Fruit fly (Drosophila melanogaster): Measurements from ENCODE around the gene Uch-L5.

Gene Uch-L5

dm6 chr3L:9451522-9452118, 25.1 kb downstream of the Uch-L5 start, which contains the start of the genes CG3448 and ghi:
TSS of gene CG3448 (minus strand) at chr3L:9451572.
TSS of gene ghi (plus strand) at chr3L:9451876.
- TF ChIP-seq CG32006 (GFP tag; optimal IDR thresholded peaks at IDR 0.05) (no peak), CG3919 (GFP tag; optimal IDR thresholded peaks at IDR 0.05) (peak; percentile 73), acj6 (GFP tag; optimal IDR thresholded peaks at IDR 0.05) (peak; percentile 58), net (GFP tag; optimal IDR thresholded peaks at IDR 0.05) (peak; percentile 47), Lpt (GFP tag; optimal IDR thresholded peaks at IDR 0.05) (peak; percentile 56), Smox (GFP tag; optimal IDR thresholded peaks at IDR 0.05) (no peak), cyc (GFP tag; optimal IDR thresholded peaks at IDR 0.05) (peak; percentile 67), CG8632 (GFP tag; optimal IDR thresholded peaks at IDR 0.05) (peak; percentile 9), ss (GFP tag; optimal IDR thresholded peaks at IDR 0.05) (peak in 1 of 2 experiments; percentile 66), svp (GFP tag) (peak; percentile 84), CG31627 (GFP tag; optimal IDR thresholded peaks at IDR 0.05) (peak; percentile 23), CG11294 (GFP tag; IDR thresholded peaks at IDR 0.05) (no peak), CG16779 (tag; optimal IDR thresholded peaks at IDR 0.05) (no peak), Sox102F (GFP tag; optimal IDR thresholded peaks at IDR 0.05) (no peak), fkh (GFP tag; optimal IDR thresholded peaks at IDR 0.05) (peak; percentile 94), dsx (GFP tag; optimal IDR thresholded peaks at IDR 0.05; ENCODE audit: poor library complexity, severe bottlenecking) (peak; percentile 58), CG8319 (GFP tag; optimal IDR thresholded peaks at IDR 0.05) (no peak), CG6808 (GFP tag; optimal IDR thresholded peaks at IDR 0.05) (peak; percentile 52), Hr4 (GFP tag; optimal IDR thresholded peaks at IDR 0.05) (peak; percentile 66), CG11762 (GFP tag; optimal IDR thresholded peaks at IDR 0.05; ENCODE audit: insufficient read depth) (peak; percentile 49), CG34406 (GFP tag; optimal IDR thresholded peaks at IDR 0.05) (peak; percentile 19), Hr39 (GFP tag; optimal IDR thresholded peaks at IDR 0.05) (peak; percentile 28), topi (GFP tag; optimal IDR thresholded peaks at IDR 0.05) (peak; percentile 55), Eip78C (GFP tag) (peak; percentile 89), salr (GFP tag; optimal IDR thresholded peaks at IDR 0.05) (no peak), Eip93F (GFP tag; optimal IDR thresholded peaks at IDR 0.05) (peak; percentile 64), Met (GFP tag; optimal IDR thresholded peaks at IDR 0.05) (peak; percentile 63), Eip75B (GFP tag; optimal IDR thresholded peaks at IDR 0.05) (peak; percentile 72), spab (GFP tag; optimal IDR thresholded peaks at IDR 0.05) (no peak), fd59A (GFP tag; optimal IDR thresholded peaks at IDR 0.05) (no peak), CG4318 (GFP tag; optimal IDR thresholded peaks at IDR 0.05) (no peak), Ets21C (GFP tag; optimal IDR thresholded peaks at IDR 0.05) (peak; percentile 31), CG8119 (GFP tag; IDR thresholded peaks at IDR 0.05) (no peak), achi (GFP tag; optimal IDR thresholded peaks at IDR 0.05) (peak; percentile 60), Blimp-1 (GFP tag; optimal IDR thresholded peaks at IDR 0.05) (peak; percentile 25), CG6163 (GFP tag; IDR thresholded peaks at IDR 0.05) (no peak), vri (GFP tag; optimal IDR thresholded peaks at IDR 0.05) (peak; percentile 32), Gug (GFP tag; IDR thresholded peaks at IDR 0.05) (peak; percentile 49; the same call in 1 of the 2 replicates), dac (GFP tag; optimal IDR thresholded peaks at IDR 0.05) (no peak), Hr38 (GFP tag; optimal IDR thresholded peaks at IDR 0.05) (no peak), CG9139 (GFP tag; optimal IDR thresholded peaks at IDR 0.05) (no peak), Sox14 (GFP tag; optimal IDR thresholded peaks at IDR 0.05) (peak; percentile 30), pdm3 (GFP tag; optimal IDR thresholded peaks at IDR 0.05) (no peak), CG10631 (GFP tag; optimal IDR thresholded peaks at IDR 0.05) (no peak), eg (GFP tag; IDR thresholded peaks at IDR 0.05) (peak; percentile 55; the same call in 2 of the 3 replicates), CG6854 (GFP tag; optimal IDR thresholded peaks at IDR 0.05) (peak; percentile 22), lz (GFP tag; optimal IDR thresholded peaks at IDR 0.05) (peak; percentile 61), CG7368 (GFP tag; optimal IDR thresholded peaks at IDR 0.05) (peak; percentile 54), CG3032 (tag; optimal IDR thresholded peaks at IDR 0.05) (peak; percentile 70), esn (GFP tag; optimal IDR thresholded peaks at IDR 0.05) (peak; percentile 75), fd85E (GFP tag; optimal IDR thresholded peaks at IDR 0.05) (peak; percentile 22)

Measured in whole organism, prepupa.